Worm (Caenorhabditis elegans): ENCODE results near the gene pacs-1.

pacs-1 gene

DNA sequence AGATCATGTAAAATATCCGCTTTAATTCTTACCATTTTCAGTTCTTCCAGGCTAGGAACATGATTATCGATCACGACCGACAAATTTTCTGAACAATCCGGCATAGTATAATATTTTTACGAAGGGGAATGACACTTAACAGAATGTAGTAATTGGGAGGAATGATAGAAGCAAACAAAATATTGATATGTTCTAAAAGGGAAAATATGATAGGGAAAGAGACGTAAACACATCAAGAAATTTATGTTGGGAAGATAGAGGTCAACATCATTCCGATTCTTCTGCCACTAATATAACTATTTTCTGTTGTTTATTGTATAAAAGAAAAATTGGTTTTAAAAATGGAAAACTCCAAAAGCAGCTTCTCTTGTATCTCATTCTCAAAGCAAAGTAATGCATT is 19.9 kb downstream of the pacs-1 start, which contains the start of gene C24B5.4:
Gene C24B5.4, minus strand, starts transcription at position 206 of the 400 bp plus-strand sequence.
- TF ChIP-seq him-1 (tag; optimal IDR thresholded peaks at IDR 0.05) = no peak
- no peak for TF ChIP-seq dao-5 (tag; optimal IDR thresholded peaks at IDR 0.05)
- TF ChIP-seq W03F9.2 (tag; optimal IDR thresholded peaks at IDR 0.05) = no peak

DNA sequence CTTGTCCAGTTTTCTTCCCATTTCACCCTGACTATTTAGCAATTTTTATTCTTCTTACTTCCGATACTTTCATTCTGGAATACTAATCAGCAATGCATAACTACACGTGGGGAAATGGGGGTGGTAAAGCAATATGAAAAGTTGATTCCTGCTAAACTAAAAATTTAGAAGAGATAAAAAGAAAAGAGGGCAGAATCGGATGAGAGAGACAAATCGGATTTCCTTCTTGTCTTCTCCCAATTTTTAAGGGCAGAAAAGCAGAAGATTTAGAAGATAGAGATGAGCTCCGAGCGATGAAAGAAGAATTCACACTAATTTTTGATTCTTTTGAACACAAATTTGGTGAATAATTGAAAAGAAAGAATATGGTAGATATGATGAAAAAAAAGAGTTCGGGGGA is 23.0 kb downstream of the pacs-1 start:
- no peak for TF ChIP-seq W03F9.2 (tag; optimal IDR thresholded peaks at IDR 0.05)
- no peak for TF ChIP-seq him-1 (tag; optimal IDR thresholded peaks at IDR 0.05)
- TF ChIP-seq dao-5 (tag; optimal IDR thresholded peaks at IDR 0.05) = no peak

DNA sequence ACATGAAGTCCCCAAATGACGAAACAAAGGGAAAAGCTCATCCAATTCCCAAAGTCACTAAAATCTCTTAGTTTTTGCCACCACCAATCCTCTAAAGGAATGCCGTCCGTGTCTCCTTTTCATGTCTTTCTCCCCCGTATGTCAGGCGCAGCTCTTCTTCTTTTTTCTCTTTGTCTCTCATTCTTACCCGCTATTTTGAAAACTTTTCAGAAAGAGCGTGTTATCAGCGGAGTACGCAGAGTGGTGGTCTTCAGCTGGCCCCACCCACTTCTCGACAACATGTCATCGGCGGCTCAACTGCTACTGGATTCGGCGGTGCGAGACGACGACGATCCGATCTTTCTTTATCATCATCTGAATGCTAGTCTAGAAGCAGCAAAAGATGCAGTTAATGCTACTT is 25.7 kb downstream of the pacs-1 start, which contains the start of gene sphr-1:
Gene sphr-1, plus strand, starts transcription at position 205 of the 400 bp plus-strand sequence.
- TF ChIP-seq dao-5 (tag; optimal IDR thresholded peaks at IDR 0.05) (no peak), him-1 (tag; optimal IDR thresholded peaks at IDR 0.05) (no peak), W03F9.2 (tag; optimal IDR thresholded peaks at IDR 0.05) (no peak)

DNA sequence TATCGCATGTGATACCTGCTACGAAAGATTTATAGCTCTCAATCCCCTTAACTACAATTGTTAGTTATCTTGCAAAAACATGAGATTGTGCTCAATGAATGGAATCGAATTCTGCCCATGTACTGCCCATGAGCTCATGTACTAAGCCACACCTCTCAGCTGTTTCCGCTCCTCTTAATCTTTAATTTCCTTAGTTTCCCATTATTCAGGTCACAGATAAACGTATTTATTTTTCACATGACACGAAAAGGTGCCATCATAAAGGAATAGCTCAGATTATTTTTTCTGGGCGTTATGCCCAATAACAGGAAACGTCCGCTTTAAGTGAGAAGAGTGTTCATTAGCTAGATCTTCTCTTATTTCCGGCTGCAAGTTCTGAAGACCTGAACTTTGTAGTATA is 31.0 kb downstream of the pacs-1 start:
- no peak for TF ChIP-seq W03F9.2 (tag; optimal IDR thresholded peaks at IDR 0.05)

DNA sequence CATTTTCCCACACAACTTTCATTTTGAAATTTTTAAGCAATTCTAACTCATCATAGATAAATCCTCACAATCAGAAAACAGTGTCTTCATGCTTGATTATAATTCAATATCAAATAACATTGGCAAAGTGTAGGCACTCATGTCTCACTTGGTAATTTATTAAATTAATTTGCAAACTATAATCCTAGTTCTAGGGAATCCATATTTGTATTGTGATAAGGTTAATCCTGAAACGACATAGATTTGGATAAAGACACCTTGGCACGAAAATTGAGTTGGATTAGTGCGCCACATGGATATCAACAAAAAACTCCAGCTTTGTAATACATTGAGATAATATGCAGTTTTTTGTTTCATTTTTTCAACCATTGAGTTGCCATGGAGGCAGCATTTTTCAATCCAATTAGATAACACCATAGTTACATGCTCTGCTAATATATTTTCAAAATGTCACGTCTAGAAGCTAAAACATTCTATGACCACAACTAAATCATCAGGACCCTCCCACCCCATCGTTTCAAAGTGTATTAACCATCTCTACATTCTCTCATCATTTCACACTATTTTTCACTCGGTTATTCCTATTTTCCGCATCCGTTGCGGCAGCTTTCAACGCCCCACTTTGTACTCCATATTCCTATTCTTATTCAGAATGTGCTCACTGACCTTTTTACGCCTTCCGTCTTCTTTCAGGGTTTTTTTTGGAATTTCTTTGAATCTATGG is 33.2 kb downstream of the pacs-1 start:
- TF ChIP-seq dao-5 (tag; optimal IDR thresholded peaks at IDR 0.05) (no peak), him-1 (tag; optimal IDR thresholded peaks at IDR 0.05) (no peak), W03F9.2 (tag; optimal IDR thresholded peaks at IDR 0.05) (no peak)

DNA sequence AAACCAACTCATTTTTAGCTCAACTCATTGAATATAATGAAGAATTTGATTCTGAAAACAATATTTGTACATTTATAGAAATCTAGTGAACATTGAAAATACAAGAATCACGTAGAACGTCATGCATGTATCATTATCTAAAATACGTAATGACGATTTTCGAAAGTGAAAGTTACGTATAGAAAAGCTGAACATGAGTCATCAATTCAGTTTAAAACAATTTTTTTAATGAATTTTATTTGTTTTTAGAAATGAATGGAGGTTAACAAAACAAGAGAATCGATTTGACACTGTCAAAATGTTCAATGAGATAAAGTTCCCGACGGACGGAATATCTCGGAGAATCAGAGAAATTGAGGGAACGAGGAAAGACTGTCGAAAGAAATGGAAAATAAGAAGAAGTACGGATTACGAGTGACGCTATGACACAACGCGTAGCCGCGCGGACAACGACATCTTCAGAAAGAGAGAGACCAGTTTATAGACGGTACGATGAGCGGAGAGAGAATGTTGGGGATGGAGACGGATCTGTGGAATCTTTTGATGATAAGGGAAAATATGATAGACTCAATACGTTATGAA is 35.3 kb downstream of the pacs-1 start, which contains the start of gene ptr-1:
Gene ptr-1, minus strand, starts transcription at position 51 of the 582 bp plus-strand sequence.
- TF ChIP-seq W03F9.2 (tag; optimal IDR thresholded peaks at IDR 0.05) (no peak), him-1 (tag; optimal IDR thresholded peaks at IDR 0.05) (no peak), dao-5 (tag; optimal IDR thresholded peaks at IDR 0.05) (no peak)

DNA sequence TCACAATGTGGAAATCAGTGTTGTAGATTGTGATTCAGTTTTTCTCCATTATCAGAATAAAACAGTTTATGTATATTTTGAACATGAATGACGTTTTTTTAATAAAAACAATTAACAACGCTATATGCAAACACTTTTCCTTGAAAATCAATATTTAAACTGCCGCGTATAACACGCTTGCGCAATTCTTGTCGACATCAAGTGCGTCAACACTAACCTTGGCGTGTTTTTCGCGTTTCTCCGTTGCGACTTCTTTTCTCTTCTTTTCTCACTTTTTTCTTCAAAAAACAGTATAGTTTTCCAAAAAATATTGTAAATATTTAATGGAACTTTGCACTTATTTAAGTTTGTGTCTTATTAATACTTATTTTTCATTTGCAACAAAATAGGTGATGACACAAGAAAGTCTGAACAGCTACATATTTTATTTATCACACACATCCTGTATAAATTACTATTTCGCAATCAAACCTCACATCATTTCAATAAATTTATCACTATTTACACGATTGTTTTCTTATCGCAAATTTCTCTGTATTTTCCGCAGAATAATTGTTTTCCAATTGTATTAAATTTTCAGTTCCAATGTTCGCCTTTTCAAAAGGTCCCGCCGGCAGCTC is 41.7 kb downstream of the pacs-1 start, which contains the start of gene spas-1:
Gene spas-1, plus strand, starts transcription at position 572 of the 620 bp plus-strand sequence.
- peak; percentile 92 for TF ChIP-seq W03F9.2 (tag; optimal IDR thresholded peaks at IDR 0.05)
- TF ChIP-seq him-1 (tag; optimal IDR thresholded peaks at IDR 0.05) = no peak

DNA sequence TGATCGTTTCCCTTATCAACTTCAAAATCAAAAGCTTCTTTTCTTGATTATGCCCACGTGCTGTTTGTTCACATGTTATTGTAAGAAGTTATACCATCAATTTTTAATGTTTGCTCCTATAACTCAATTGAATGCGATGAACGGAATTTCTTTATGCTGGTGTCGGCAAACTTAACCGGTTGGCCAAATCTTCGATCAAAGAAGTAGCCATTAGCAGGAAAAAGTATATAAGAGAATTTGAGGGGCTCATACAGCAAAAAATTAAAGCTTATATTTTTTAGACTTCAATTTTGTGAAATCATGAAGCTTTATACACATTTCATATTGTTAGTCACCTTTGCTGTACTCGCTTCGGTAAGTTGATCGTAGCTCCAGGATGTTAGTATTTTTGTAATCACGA is 43.3 kb downstream of the pacs-1 start, which contains the start of gene pqn-16:
Gene pqn-16, plus strand, starts transcription at position 301 of the 400 bp plus-strand sequence.
- no peak for TF ChIP-seq dao-5 (tag; optimal IDR thresholded peaks at IDR 0.05)
- no peak for TF ChIP-seq W03F9.2 (tag; optimal IDR thresholded peaks at IDR 0.05)
- TF ChIP-seq him-1 (tag; optimal IDR thresholded peaks at IDR 0.05) = no peak

DNA sequence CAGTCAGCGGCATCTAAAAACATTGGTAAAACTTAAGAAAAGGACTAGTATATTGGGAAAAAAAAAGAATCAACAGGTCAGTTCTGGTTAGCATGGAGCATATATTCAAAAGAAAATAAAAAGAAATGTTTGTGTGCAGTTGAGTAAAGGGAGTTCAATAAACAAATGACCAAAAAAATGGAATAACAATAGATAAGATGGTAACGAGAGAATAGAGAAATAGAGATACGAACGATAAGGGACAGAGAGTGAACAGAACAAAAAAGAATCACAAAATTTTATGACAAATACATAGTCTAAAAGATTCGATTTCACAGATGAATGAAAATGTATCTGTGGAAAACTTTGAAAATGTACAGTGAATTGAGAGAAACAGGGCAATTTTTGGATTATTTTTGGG is 44.1 kb downstream of the pacs-1 start, which contains the start of gene gad-3:
Gene gad-3, minus strand, starts transcription at position 17 of the 400 bp plus-strand sequence.
- TF ChIP-seq W03F9.2 (tag; optimal IDR thresholded peaks at IDR 0.05) (no peak), dao-5 (tag; optimal IDR thresholded peaks at IDR 0.05) (no peak), him-1 (tag; optimal IDR thresholded peaks at IDR 0.05) (no peak)

DNA sequence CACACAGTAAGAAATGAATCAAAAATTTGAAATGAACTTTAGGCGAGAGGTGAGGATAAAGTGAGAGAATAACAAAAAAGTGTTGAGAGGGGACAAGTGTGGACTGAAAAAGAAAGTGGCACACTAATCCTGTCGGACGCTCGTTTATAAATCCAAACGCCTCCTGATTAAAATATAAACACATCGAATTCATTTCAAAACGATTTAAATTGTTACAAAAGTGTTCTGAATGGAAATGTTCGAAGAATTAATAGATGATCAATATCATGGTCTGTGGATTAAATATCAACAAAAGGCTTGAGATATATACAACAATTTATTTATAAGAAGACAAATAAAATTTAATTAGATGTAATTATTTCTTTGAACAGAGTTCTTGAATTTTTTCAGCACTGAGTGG is 49.0 kb downstream of the pacs-1 start, which contains the start of gene B0222.11:
Gene B0222.11, minus strand, starts transcription at position 101 of the 400 bp plus-strand sequence.
- no peak for TF ChIP-seq him-1 (tag; optimal IDR thresholded peaks at IDR 0.05)
- no peak for TF ChIP-seq W03F9.2 (tag; optimal IDR thresholded peaks at IDR 0.05)
- TF ChIP-seq dao-5 (tag; optimal IDR thresholded peaks at IDR 0.05) = no peak

DNA sequence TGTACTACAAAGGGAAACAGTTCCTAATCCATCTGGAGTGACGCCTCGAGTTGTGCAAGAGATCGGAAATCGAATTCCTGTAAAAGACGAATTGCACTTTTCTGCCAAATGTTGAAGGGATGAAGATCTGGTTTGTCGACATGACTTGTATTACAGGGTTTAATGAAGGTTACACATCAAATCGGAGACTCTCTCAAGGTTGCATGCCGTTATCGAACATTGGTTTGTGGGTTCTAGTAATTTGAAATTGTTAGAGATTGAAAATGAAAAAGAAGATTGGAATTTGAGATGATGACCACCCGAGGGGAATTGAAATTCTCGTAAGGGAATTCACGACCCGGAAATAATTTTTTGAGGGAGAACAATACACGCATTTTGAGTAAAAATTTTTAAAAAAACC is 50.8 kb downstream of the pacs-1 start:
- TF ChIP-seq him-1 (tag; optimal IDR thresholded peaks at IDR 0.05) = no peak
- no peak for TF ChIP-seq W03F9.2 (tag; optimal IDR thresholded peaks at IDR 0.05)
- no peak for TF ChIP-seq dao-5 (tag; optimal IDR thresholded peaks at IDR 0.05)

DNA sequence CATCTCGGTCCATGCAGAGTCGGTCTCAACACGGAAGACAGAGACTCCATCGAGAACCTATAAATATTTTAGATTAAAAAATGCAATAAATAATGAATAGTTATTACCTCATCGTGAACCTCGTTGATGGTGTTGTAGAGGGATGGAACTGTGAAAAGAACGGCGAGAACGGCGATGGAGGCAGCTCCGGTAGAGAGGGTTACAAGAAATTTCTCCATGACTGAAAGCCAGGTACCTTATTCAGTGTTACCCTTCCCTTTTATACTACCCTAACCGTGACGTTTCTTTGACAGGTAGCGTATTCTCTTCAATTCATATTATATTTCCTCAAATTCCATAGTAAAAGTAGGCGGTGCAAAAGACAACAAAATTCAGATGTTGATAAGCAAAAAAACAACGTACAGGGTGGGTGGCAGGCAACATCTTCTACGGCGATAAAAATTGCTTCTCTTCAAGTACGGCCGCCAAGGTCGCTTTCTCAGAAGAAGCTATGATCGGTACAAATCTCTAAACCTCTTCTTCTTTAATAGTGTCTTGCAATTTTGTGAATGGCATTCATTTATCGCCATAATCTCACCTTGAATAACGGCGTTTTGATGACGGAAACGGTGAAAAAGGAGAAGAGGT is 51.9 kb downstream of the pacs-1 start, which contains the start of gene col-10:
Gene col-10, minus strand, starts transcription at position 235 of the 627 bp plus-strand sequence.
- no peak for TF ChIP-seq W03F9.2 (tag; optimal IDR thresholded peaks at IDR 0.05)
- TF ChIP-seq him-1 (tag; optimal IDR thresholded peaks at IDR 0.05) = no peak

DNA sequence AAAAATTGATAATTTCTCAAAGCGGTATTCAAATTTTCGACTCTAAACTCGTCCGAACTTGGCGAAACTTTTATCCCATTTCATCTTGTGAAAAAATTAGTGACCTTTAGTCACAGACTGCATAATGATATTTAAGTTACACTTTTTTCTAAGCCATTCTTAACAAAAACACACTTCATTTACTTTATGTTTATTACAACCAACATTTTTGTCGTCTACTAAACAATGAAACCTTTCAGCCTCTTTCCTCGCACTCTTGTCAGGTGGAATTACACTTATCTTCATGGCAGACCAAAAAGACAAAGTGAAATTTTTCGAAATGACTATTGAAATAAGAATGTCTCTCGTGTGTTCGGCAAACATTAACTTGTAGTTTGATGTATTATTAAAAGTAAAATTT is 53.2 kb downstream of the pacs-1 start:
- TF ChIP-seq dao-5 (tag; optimal IDR thresholded peaks at IDR 0.05) (no peak), W03F9.2 (tag; optimal IDR thresholded peaks at IDR 0.05) (no peak), him-1 (tag; optimal IDR thresholded peaks at IDR 0.05) (no peak)

Measured in whole organism, L4/young adult.